Worm (Caenorhabditis elegans): ENCODE data around the gene W02D7.4.

DNA sequence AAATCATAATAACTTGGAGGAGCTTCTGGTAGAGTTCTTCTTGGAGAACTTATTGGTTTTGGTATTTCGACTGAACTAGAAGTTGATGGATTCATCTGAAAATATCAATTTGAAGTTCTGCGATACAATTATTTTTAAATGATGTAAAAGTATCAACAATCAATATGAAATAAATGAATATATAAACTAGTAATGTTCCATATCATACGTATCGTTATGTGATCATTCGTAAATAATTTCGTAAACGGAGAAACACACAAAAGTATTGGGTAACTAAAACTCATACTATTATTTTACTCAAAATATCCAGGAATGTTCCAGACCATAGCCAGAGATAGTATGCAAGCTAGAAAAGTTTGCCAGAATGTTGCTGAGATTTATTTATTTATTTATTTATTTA is 9.0 kb upstream of the W02D7.4 start, which contains the start of gene W02D7.8:
- TF ChIP-seq ama-1 (optimal IDR thresholded peaks at IDR 0.05) (no peak), tra-4 (tag; optimal IDR thresholded peaks at IDR 0.05) (no peak), hmbx-1 (tag; optimal IDR thresholded peaks at IDR 0.05) (no peak), pes-1 (GFP tag; IDR thresholded peaks at IDR 0.05) (no peak)

Data from whole organism, early embryonic.